Fruit fly (Drosophila melanogaster) whole organism, adult: ENCODE data around the gene sosie.

Experiments
- CG11617 ChIP-seq: fragments of 200-800 bp; sonication (Bioruptor generic); optimal IDR thresholded peaks from 2 replicates; lab custom pipeline; 2017; ENCODE audit warnings: mild to moderate bottlenecking, missing biosample characterization, missing genetic modification reagents, missing genetic modification characterization
- kay ChIP-seq: fragments of 200-800 bp; sonication (Bioruptor generic); peaks from one replicate; lab custom pipeline; 2016; ENCODE audit warnings: missing biosample characterization, missing genetic modification characterization, borderline replicate concordance

DNA sequence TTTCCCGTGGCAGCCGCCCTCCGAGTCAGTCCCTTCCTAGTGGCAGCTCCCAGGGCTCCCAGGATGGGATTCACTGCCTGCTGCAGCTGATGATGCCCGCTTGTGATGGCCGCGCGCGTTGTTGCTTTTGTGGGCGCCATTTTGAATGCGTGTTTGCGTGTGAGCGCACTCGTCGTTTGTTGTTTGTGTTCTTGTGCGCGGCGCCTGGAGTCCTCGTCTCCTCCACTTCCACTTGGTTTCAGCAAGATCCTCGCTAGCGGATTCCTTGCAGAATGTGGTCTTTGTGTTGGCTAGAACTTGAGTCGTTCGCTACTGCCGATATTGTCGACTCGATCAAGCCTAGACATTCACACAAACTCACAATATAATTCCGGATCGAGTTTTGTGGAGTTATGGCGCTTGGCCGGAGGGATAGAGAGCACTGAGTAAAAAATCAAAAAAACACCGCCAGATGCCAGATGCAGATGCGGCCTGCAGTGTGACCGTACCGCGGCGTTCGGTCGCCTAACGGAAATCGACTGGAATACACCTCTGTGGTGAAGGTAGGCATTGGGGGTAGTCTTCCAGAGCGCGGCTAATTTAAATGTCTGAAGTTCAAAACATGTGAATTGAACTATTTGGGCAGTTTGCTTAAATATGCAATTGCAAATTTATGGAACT, 36.8 kb downstream of the sosie start, which contains the start of gene CycB3:
- TF ChIP-seq CG11617 (GFP tag; lab: Kevin White, UChicago), result no peak
- no peak for TF ChIP-seq kay (GFP tag; lab: Kevin White, UChicago)
